Worm (Caenorhabditis elegans) whole organism, L4 larva: Measurements from ENCODE around the gene cest-35.1.

Source experiments
- D1046.2 ChIP-seq: fragments of 200-800 bp; sonication (Bioruptor generic); IDR thresholded peaks from 2 replicates; pipeline ENCODE4 v1.3.6; 2022; ENCODE audit warnings: missing genetic modification characterization, missing compliant biosample characterization
- F10B5.3 ChIP-seq: sonication (generic microtip); optimal IDR thresholded peaks from 2 replicates; lab custom pipeline; 2016; ENCODE audit warnings: mild to moderate bottlenecking, missing genetic modification characterization, missing compliant biosample characterization
- F37D6.2 ChIP-seq: sonication (generic microtip); optimal IDR thresholded peaks from 2 replicates; lab custom pipeline; 2016; ENCODE audit warnings: mild to moderate bottlenecking, missing genetic modification characterization, missing compliant biosample characterization
- F49E8.2 ChIP-seq: sonication (generic microtip); optimal IDR thresholded peaks from 2 replicates; lab custom pipeline; 2016; ENCODE audit warnings: missing compliant biosample characterization, mild to moderate bottlenecking, missing genetic modification characterization, borderline replicate concordance
- arid-1 ChIP-seq: fragments of 200-800 bp; sonication (Bioruptor generic); conservative IDR thresholded peaks from 2 replicates; pipeline ENCODE4 v1.3.6; 2022; ENCODE audit warnings: missing genetic modification reagents, missing genetic modification characterization, missing compliant biosample characterization
- ceh-20 ChIP-seq: fragments of 200-800 bp; sonication (Bioruptor generic); IDR thresholded peaks from 2 replicates; pipeline ENCODE4 v1.3.6; 2022; ENCODE audit warnings: missing genetic modification reagents, missing genetic modification characterization, missing compliant biosample characterization
- ceh-32 ChIP-seq: sonication (generic microtip); optimal IDR thresholded peaks from 2 replicates; lab custom pipeline; 2016; ENCODE audit warnings: mild to moderate bottlenecking, missing genetic modification characterization, missing compliant biosample characterization; ENCODE audit not compliant: poor library complexity
- daf-12 ChIP-seq: fragments of 150-350 bp; optimal IDR thresholded peaks from 2 replicates; lab custom pipeline; 2014; ENCODE audit warnings: missing biosample characterization, missing genetic modification reagents, missing genetic modification characterization
- daf-16 ChIP-seq, 3 experiments: sonication (generic microtip); optimal IDR thresholded peaks; 2 replicates each; lab custom pipeline; 2016 to 2017; ENCODE audit warnings: missing genetic modification characterization in 3 of 3, missing genetic modification reagents in 3 of 3, mild to moderate bottlenecking in 2 of 3, missing compliant biosample characterization in 2 of 3, missing biosample characterization in 1 of 3, moderate library complexity in 1 of 3
- daf-8 ChIP-seq: fragments of 200-800 bp; sonication (Bioruptor generic); IDR thresholded peaks from 2 replicates; pipeline ENCODE4 v1.3.6; 2022; ENCODE audit warnings: missing genetic modification characterization, missing compliant biosample characterization
- dmd-6 ChIP-seq: fragments of 200-800 bp; sonication (Bioruptor generic); IDR thresholded peaks from 2 replicates; pipeline ENCODE4 v1.3.6; 2022; ENCODE audit warnings: missing genetic modification reagents, missing genetic modification characterization, missing compliant biosample characterization
- dmd-8 ChIP-seq: fragments of 200-800 bp; sonication (Bioruptor generic); IDR thresholded peaks from 2 replicates; pipeline ENCODE4 v1.3.6; 2022; ENCODE audit warnings: missing genetic modification characterization, missing compliant biosample characterization
- dpl-1 ChIP-seq: fragments of 150-350 bp; optimal IDR thresholded peaks from 2 replicates; lab custom pipeline; 2014; ENCODE audit warnings: missing biosample characterization, missing genetic modification reagents, missing genetic modification characterization
- duxl-1 ChIP-seq: sonication (generic microtip); optimal IDR thresholded peaks from 2 replicates; lab custom pipeline; 2016; ENCODE audit warnings: mild to moderate bottlenecking, missing genetic modification characterization, moderate library complexity, missing compliant biosample characterization; ENCODE audit not compliant: poor library complexity
- fkh-10 ChIP-seq: fragments of 150-350 bp; optimal IDR thresholded peaks from 2 replicates; lab custom pipeline; 2014; ENCODE audit warnings: missing biosample characterization, missing genetic modification reagents, missing genetic modification characterization
- hif-1 ChIP-seq, 2 experiments: sonication (generic microtip); optimal IDR thresholded peaks; 2 replicates each; lab custom pipeline; 2016 to 2017; ENCODE audit warnings: missing compliant biosample characterization in 2 of 2, missing genetic modification characterization in 2 of 2, missing genetic modification reagents in 2 of 2, missing genotype in 2 of 2, mild to moderate bottlenecking in 1 of 2
- hlh-11 ChIP-seq: fragments of 200-800 bp; sonication (Bioruptor generic); optimal IDR thresholded peaks from 2 replicates; lab custom pipeline; 2018; ENCODE audit warnings: mild to moderate bottlenecking, missing genetic modification characterization, missing compliant biosample characterization
- hlh-30 ChIP-seq: sonication (generic microtip); optimal IDR thresholded peaks from 2 replicates; lab custom pipeline; 2017; ENCODE audit warnings: antibody characterized with exemption, mild to moderate bottlenecking, missing genetic modification characterization, missing compliant biosample characterization; ENCODE audit not compliant: insufficient read depth
- hmg-1.1 ChIP-seq: fragments of 200-800 bp; sonication (Bioruptor generic); IDR thresholded peaks from 2 replicates; pipeline ENCODE4 v1.3.6; 2022; ENCODE audit warnings: missing genetic modification reagents, missing genetic modification characterization, missing compliant biosample characterization
- jun-1 ChIP-seq: fragments of 150-350 bp; optimal IDR thresholded peaks from 2 replicates; lab custom pipeline; 2014; ENCODE audit warnings: missing biosample characterization, missing genetic modification reagents, missing genetic modification characterization
- lim-7 ChIP-seq: fragments of 200-800 bp; sonication (Bioruptor generic); IDR thresholded peaks from 2 replicates; pipeline ENCODE4 v1.3.6; 2022; ENCODE audit warnings: missing genetic modification characterization, missing compliant biosample characterization
- lin-1 ChIP-seq: fragments of 200-800 bp; sonication (Bioruptor generic); IDR thresholded peaks from 2 replicates; pipeline ENCODE4 v1.3.6; 2022; ENCODE audit warnings: missing genetic modification reagents, missing genetic modification characterization, missing compliant biosample characterization
- lin-38 ChIP-seq: fragments of 200-800 bp; sonication (Bioruptor generic); IDR thresholded peaks from 2 replicates; pipeline ENCODE4 v1.3.6; 2022; ENCODE audit warnings: missing genetic modification reagents, missing genetic modification characterization, missing compliant biosample characterization
- lin-39 ChIP-seq: fragments of 150-350 bp; optimal IDR thresholded peaks from 2 replicates; lab custom pipeline; 2014; ENCODE audit warnings: missing biosample characterization, missing genetic modification reagents, missing genetic modification characterization
- lir-3 ChIP-seq: sonication (generic microtip); optimal IDR thresholded peaks from 2 replicates; lab custom pipeline; 2016; ENCODE audit warnings: mild to moderate bottlenecking, missing genetic modification characterization, missing compliant biosample characterization
- lsy-2 ChIP-seq, 2 experiments: fragments of 150-350 bp in 1 of 2; sonication (generic microtip) in 1 of 2; optimal IDR thresholded peaks; 2 replicates each; lab custom pipeline; 2014 to 2017; ENCODE audit warnings: missing biosample characterization in 2 of 2, missing genetic modification characterization in 2 of 2
- mdl-1 ChIP-seq, 2 experiments: fragments of 150-350 bp in 1 of 2; sonication (generic microtip) in 1 of 2; optimal IDR thresholded peaks; 2 replicates each; lab custom pipeline; 2014 to 2017; ENCODE audit warnings: missing biosample characterization in 2 of 2, missing genetic modification characterization in 2 of 2
- mdt-29 ChIP-seq: fragments of 200-800 bp; sonication (Bioruptor generic); IDR thresholded peaks from 2 replicates; pipeline ENCODE4 v1.3.6; 2022; ENCODE audit warnings: missing genetic modification reagents, missing genetic modification characterization, missing compliant biosample characterization
- mep-1 ChIP-seq: fragments of 150-350 bp; sonication (generic microtip); optimal IDR thresholded peaks from 3 replicates; lab custom pipeline; 2014; ENCODE audit warnings: missing biosample characterization, missing genetic modification characterization
- mxl-2 ChIP-seq: fragments of 200-800 bp; sonication (Bioruptor generic); conservative IDR thresholded peaks from 2 replicates; pipeline ENCODE4 v1.3.6; 2022; ENCODE audit warnings: missing genetic modification reagents, missing genetic modification characterization, missing compliant biosample characterization
- mxl-3 ChIP-seq: fragments of 200-800 bp; sonication (Bioruptor generic); optimal IDR thresholded peaks from 2 replicates; lab custom pipeline; 2018; ENCODE audit warnings: mild to moderate bottlenecking, missing genetic modification characterization, missing compliant biosample characterization
- nhr-10 ChIP-seq: fragments of 150-350 bp; optimal IDR thresholded peaks from 2 replicates; lab custom pipeline; 2014; ENCODE audit warnings: missing biosample characterization, missing genetic modification characterization
- nhr-102 ChIP-seq: sonication (generic microtip); optimal IDR thresholded peaks from 2 replicates; lab custom pipeline; 2016; ENCODE audit warnings: mild to moderate bottlenecking, missing genetic modification characterization, moderate library complexity, missing compliant biosample characterization
- nhr-11 ChIP-seq: fragments of 150-350 bp; optimal IDR thresholded peaks from 2 replicates; lab custom pipeline; 2014; ENCODE audit warnings: missing biosample characterization, missing genetic modification characterization
- nhr-111 ChIP-seq: fragments of 200-800 bp; sonication (Bioruptor generic); optimal IDR thresholded peaks from 2 replicates; lab custom pipeline; 2018; ENCODE audit warnings: mild to moderate bottlenecking, missing genetic modification characterization, missing compliant biosample characterization
- nhr-25 ChIP-seq: sonication (generic microtip); optimal IDR thresholded peaks from 2 replicates; lab custom pipeline; 2017; ENCODE audit warnings: missing genetic modification characterization, mild to moderate bottlenecking, missing compliant biosample characterization, antibody characterized with exemption, moderate library complexity, borderline replicate concordance; ENCODE audit not compliant: insufficient read depth
- nhr-28 ChIP-seq: fragments of 150-350 bp; optimal IDR thresholded peaks from 2 replicates; lab custom pipeline; 2014; ENCODE audit warnings: missing biosample characterization, missing genetic modification characterization
- nhr-42 ChIP-seq: fragments of 200-800 bp; sonication (Bioruptor generic); IDR thresholded peaks from 2 replicates; pipeline ENCODE4 v1.3.6; 2022; ENCODE audit warnings: missing genetic modification characterization, missing compliant biosample characterization
- nhr-48 ChIP-seq: sonication (generic microtip); optimal IDR thresholded peaks from 2 replicates; lab custom pipeline; 2016; ENCODE audit warnings: mild to moderate bottlenecking, missing genetic modification characterization, missing compliant biosample characterization
- nhr-6 ChIP-seq: fragments of 150-350 bp; optimal IDR thresholded peaks from 2 replicates; lab custom pipeline; 2014; ENCODE audit warnings: missing biosample characterization, missing genetic modification characterization
- php-3 ChIP-seq: fragments of 200-800 bp; sonication (Bioruptor generic); IDR thresholded peaks from 2 replicates; pipeline ENCODE4 v1.3.6; 2022; ENCODE audit warnings: missing genetic modification reagents, missing genetic modification characterization, missing compliant biosample characterization
- pqm-1 ChIP-seq: sonication (generic microtip); optimal IDR thresholded peaks from 2 replicates; lab custom pipeline; 2017; ENCODE audit warnings: missing biosample characterization, missing genetic modification characterization
- saeg-2 ChIP-seq: fragments of 200-800 bp; sonication (Bioruptor generic); IDR thresholded peaks from 2 replicates; pipeline ENCODE4 v1.3.6; 2022; ENCODE audit warnings: missing genetic modification reagents, missing genetic modification characterization, missing compliant biosample characterization
- set-16 ChIP-seq: fragments of 200-800 bp; sonication (Bioruptor generic); IDR thresholded peaks from 2 replicates; pipeline ENCODE4 v1.3.6; 2022; ENCODE audit warnings: missing genetic modification reagents, missing genetic modification characterization, missing compliant biosample characterization
- tra-1 ChIP-seq: fragments of 200-800 bp; sonication (Bioruptor generic); IDR thresholded peaks from 2 replicates; pipeline ENCODE4 v1.3.6; 2022; ENCODE audit warnings: missing genetic modification reagents, missing genetic modification characterization, missing compliant biosample characterization
- unc-130 ChIP-seq: sonication (generic microtip); optimal IDR thresholded peaks from 2 replicates; lab custom pipeline; 2016; ENCODE audit warnings: missing genetic modification reagents, missing genetic modification characterization, missing compliant biosample characterization
- unc-62 ChIP-seq, 3 experiments: fragments of 150-350 bp in 1 of 3; sonication (generic microtip); optimal IDR thresholded peaks in 2 of 3; peaks in 1 of 3; 1 replicate in 1 of 3; 2 replicates in 2 of 3; lab custom pipeline; 2014 to 2017; ENCODE audit warnings: missing biosample characterization in 3 of 3, missing genetic modification characterization in 3 of 3, missing genetic modification reagents in 3 of 3, missing genotype in 1 of 3
- zag-1 ChIP-seq: fragments of 150-350 bp; optimal IDR thresholded peaks from 2 replicates; lab custom pipeline; 2014; ENCODE audit warnings: missing biosample characterization, missing genetic modification characterization
- zip-2 ChIP-seq: fragments of 150-350 bp; optimal IDR thresholded peaks from 2 replicates; lab custom pipeline; 2014; ENCODE audit warnings: missing biosample characterization, missing genetic modification characterization

Gene cest-35.1

ce11 chrV:5271487-5271886 lies 28.6 kb upstream of the cest-35.1 start:
- TF ChIP-seq nhr-111 (GFP tag; lab: Kevin White, UChicago) (no peak), unc-130 (GFP tag; lab: Kevin White, UChicago) (no peak), duxl-1 (peak; percentile 74), ceh-32 (tag; lab: Kevin White, UChicago) (no peak), hlh-11 (tag; lab: Kevin White, UChicago) (peak; percentile 98), nhr-48 (peak; percentile 98), unc-62 (GFP tag; optimal IDR thresholded peaks at IDR 0.05 in 1 of 2; lab: Kevin White, UChicago) (peak in 1 of 2 experiments; percentile 93), unc-62 (tag; optimal IDR thresholded peaks at IDR 0.05; lab: Kevin White, UChicago) (no peak), ceh-20 (GFP tag; lab: Robert Waterston, UW) (0 out of 2 replicates have a peak, but pooled peaks have one; percentile 20), mdl-1 (tag; optimal IDR thresholded peaks at IDR 0.05; lab: Kevin White, UChicago) (peak; percentile 74 to 89), zip-2 (tag; lab: Kevin White, UChicago) (no peak), F10B5.3 (tag; lab: Kevin White, UChicago) (no peak), F49E8.2 (tag; lab: Kevin White, UChicago) (no peak), tra-1 (peak; percentile 89), fkh-10 (GFP tag; lab: Kevin White, UChicago) (no peak), nhr-10 (tag; lab: Kevin White, UChicago) (peak; percentile 28), zag-1 (no peak), mep-1 (tag; lab: Kevin White, UChicago) (peak; percentile 54), mxl-2 (GFP tag; lab: Robert Waterston, UW) (peak; percentile 97), mxl-3 (GFP tag; lab: Kevin White, UChicago) (peak; percentile 92), lin-39 (tag; lab: Kevin White, UChicago) (no peak), lin-38 (GFP tag; lab: Robert Waterston, UW) (peak; percentile 50), dmd-6 (peak; percentile 99), lsy-2 (tag; optimal IDR thresholded peaks at IDR 0.05; lab: Kevin White, UChicago) (peak in 1 of 2 experiments; percentile 52), D1046.2 (peak; percentile 80), saeg-2 (GFP tag; lab: Robert Waterston, UW) (peak; percentile 95), set-16 (GFP tag; lab: Robert Waterston, UW) (peak; percentile 70), hlh-30 (tag; lab: Kevin White, UChicago) (peak; percentile 93), nhr-28 (peak; percentile 85), php-3 (GFP tag; lab: Robert Waterston, UW) (peak; percentile 40; the same call in 1 of the 2 replicates), nhr-102 (peak; percentile 81), lin-1 (GFP tag; lab: Robert Waterston, UW) (peak; percentile 93), nhr-25 (tag; lab: Kevin White, UChicago) (no peak), daf-16 (GFP tag; optimal IDR thresholded peaks at IDR 0.05; lab: Kevin White, UChicago) (peak; percentile 42 to 80), daf-16 (tag; optimal IDR thresholded peaks at IDR 0.05; lab: Kevin White, UChicago) (peak; percentile 76), pqm-1 (tag; lab: Kevin White, UChicago) (peak; percentile 61), daf-12 (tag; lab: Kevin White, UChicago) (no peak), hmg-1.1 (peak; percentile 50), lim-7 (GFP tag; lab: Robert Waterston, UW) (no peak), nhr-11 (tag; lab: Kevin White, UChicago) (peak; percentile 85), dpl-1 (peak; percentile 14), nhr-42 (GFP tag; lab: Robert Waterston, UW) (peak; percentile 57; the same call in 1 of the 2 replicates), daf-8 (GFP tag; lab: Robert Waterston, UW) (no peak), nhr-6 (tag; lab: Kevin White, UChicago) (no peak), mdt-29 (GFP tag; lab: Robert Waterston, UW) (peak; percentile 46; the same call in 1 of the 2 replicates), lir-3 (no peak), hif-1 (tag; optimal IDR thresholded peaks at IDR 0.05; lab: Kevin White, UChicago) (peak; percentile 13 to 82), dmd-8 (GFP tag; lab: Robert Waterston, UW) (no peak), arid-1 (GFP tag; lab: Robert Waterston, UW) (peak; percentile 50; the same call in 1 of the 2 replicates), jun-1 (tag; lab: Kevin White, UChicago) (peak; percentile 33), F37D6.2 (no peak)
